Fruit fly (Drosophila melanogaster): ENCODE measurements around the gene CG5011.

CG5011 gene

DNA sequence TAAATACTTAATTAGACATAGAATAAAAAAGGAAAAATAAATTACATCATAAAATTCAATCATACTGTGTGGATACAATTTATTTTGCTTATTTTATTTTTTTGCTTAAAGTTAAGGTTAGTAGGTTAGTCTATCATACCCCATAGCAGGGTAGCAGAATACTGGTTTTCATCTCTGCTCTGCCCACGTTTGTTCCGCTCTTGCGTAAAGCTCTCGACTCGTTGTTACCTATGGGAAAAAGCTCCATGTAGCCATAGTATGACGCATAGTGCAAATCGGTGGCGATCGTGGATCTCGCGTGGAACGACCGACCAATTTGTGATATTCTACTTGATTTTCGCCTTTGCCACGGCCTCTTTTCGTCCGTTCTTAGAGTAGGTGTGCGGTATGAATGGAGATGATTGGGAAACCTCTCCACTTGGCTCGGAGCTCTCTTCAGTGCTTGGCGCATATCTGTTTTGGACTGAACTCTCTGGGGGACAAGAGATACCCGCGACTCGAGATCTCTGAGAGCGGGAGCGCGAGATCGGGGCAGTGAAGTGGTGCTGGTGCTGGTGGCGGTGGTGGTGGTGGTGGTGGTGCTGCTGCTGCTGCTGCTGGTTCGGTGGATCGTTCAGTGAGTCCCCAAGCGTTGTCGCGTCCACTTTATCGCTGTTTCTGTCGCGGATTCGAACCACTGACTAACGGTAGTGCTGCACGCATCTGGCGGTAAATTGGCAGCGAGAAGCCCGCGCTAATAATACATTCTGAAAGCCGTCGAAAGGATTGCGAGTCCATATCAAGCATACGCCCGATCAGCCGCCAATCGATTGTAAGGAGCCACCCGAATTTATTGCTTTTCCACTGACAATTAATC is 14.6 kb upstream of the CG5011 start, which contains the start of gene CG5001 (continued):
- TF ChIP-seq MESR4 (GFP tag; optimal IDR thresholded peaks at IDR 0.05): no peak
- peak; percentile 63; the same call in 1 of the 2 replicates for TF ChIP-seq danr (GFP tag; IDR thresholded peaks at IDR 0.05)
- TF ChIP-seq Ets97D (GFP tag; optimal IDR thresholded peaks at IDR 0.05): peak; percentile 34
- peak; percentile 94 for TF ChIP-seq Rfx (GFP tag; IDR thresholded peaks at IDR 0.05)
- peak; percentile 57 for TF ChIP-seq Hand (GFP tag; optimal IDR thresholded peaks at IDR 0.05)
- TF ChIP-seq CG12155 (GFP tag; optimal IDR thresholded peaks at IDR 0.05): peak; percentile 83
- TF ChIP-seq sima (GFP tag; optimal IDR thresholded peaks at IDR 0.05): peak; percentile 7
- TF ChIP-seq Hmx (GFP tag; optimal IDR thresholded peaks at IDR 0.05): peak; percentile 26
- TF ChIP-seq croc (GFP tag; conservative IDR thresholded peaks at IDR 0.05): peak; percentile 36; the same call in 1 of the 3 replicates
- TF ChIP-seq CG3995 (GFP tag; optimal IDR thresholded peaks at IDR 0.05): peak; percentile 30
- peak; percentile 84 for TF ChIP-seq CG10366 (GFP tag; IDR thresholded peaks at IDR 0.05)
- TF ChIP-seq sna (GFP tag; IDR thresholded peaks at IDR 0.05; ENCODE audit: partially characterized antibody): peak; percentile 32; the same call in 1 of the 2 replicates
- TF ChIP-seq trh (GFP tag; optimal IDR thresholded peaks at IDR 0.05): peak; percentile 29
- peak; percentile 97 for TF ChIP-seq CG10431 (GFP tag; optimal IDR thresholded peaks at IDR 0.05)
- TF ChIP-seq Dll (GFP tag; IDR thresholded peaks at IDR 0.05; ENCODE audit: partially characterized antibody): peak; percentile 36; the same call in 1 of the 4 replicates
- peak; percentile 50 for TF ChIP-seq ERR (GFP tag; optimal IDR thresholded peaks at IDR 0.05)
- TF ChIP-seq CG4854 (GFP tag; optimal IDR thresholded peaks at IDR 0.05): peak; percentile 63
- peak; percentile 57 for TF ChIP-seq CG9609 (GFP tag; optimal IDR thresholded peaks at IDR 0.05)
- peak; percentile 89 for TF ChIP-seq grau (tag; optimal IDR thresholded peaks at IDR 0.05)
- peak; percentile 93 for TF ChIP-seq CG12391 (tag; optimal IDR thresholded peaks at IDR 0.05)
- TF ChIP-seq pan (optimal IDR thresholded peaks at IDR 0.05): no peak
- TF ChIP-seq pan (GFP tag; optimal IDR thresholded peaks at IDR 0.05 in 1 of 2, IDR thresholded peaks at IDR 0.05 in 1 of 2): peak in 1 of 2 experiments; percentile 91
- peak; percentile 75 for TF ChIP-seq CG14050 (GFP tag; IDR thresholded peaks at IDR 0.05)
- TF ChIP-seq salm (tag; optimal IDR thresholded peaks at IDR 0.05): peak; percentile 74
- peak; percentile 76 for TF ChIP-seq CG9215 (GFP tag; IDR thresholded peaks at IDR 0.05)
- no peak for TF ChIP-seq tll (GFP tag; optimal IDR thresholded peaks at IDR 0.05)
- peak; percentile 62 to 90 for TF ChIP-seq Pdp1 (GFP tag; optimal IDR thresholded peaks at IDR 0.05)
- peak; percentile 53 for TF ChIP-seq CG7786 (GFP tag; optimal IDR thresholded peaks at IDR 0.05)
- peak; percentile 84 for TF ChIP-seq Meics (GFP tag; optimal IDR thresholded peaks at IDR 0.05)
- peak; percentile 57 to 74 for TF ChIP-seq chif (GFP tag; optimal IDR thresholded peaks at IDR 0.05)
- TF ChIP-seq maf-S (GFP tag; optimal IDR thresholded peaks at IDR 0.05): peak; percentile 48
- TF ChIP-seq onecut (GFP tag; IDR thresholded peaks at IDR 0.05): peak; percentile 76
- TF ChIP-seq CTCF (GFP tag; optimal IDR thresholded peaks at IDR 0.05): peak; percentile 65
- peak; percentile 88 for TF ChIP-seq E2f1 (GFP tag; IDR thresholded peaks at IDR 0.05)
- TF ChIP-seq CG3163 (GFP tag; optimal IDR thresholded peaks at IDR 0.05): peak; percentile 66
- peak; percentile 12 for TF ChIP-seq CG4617 (GFP tag; optimal IDR thresholded peaks at IDR 0.05; ENCODE audit: borderline replicate concordance)
- no peak for TF ChIP-seq CG14965 (GFP tag; optimal IDR thresholded peaks at IDR 0.05; ENCODE audit: borderline replicate concordance)
- peak; percentile 67 for TF ChIP-seq CG18476 (GFP tag; optimal IDR thresholded peaks at IDR 0.05)
- TF ChIP-seq CG13775 (GFP tag; optimal IDR thresholded peaks at IDR 0.05): peak; percentile 61
- TF ChIP-seq CG11560 (tag; IDR thresholded peaks at IDR 0.05): peak; percentile 55; the same call in 2 of the 3 replicates
- peak; percentile 80 for TF ChIP-seq CG6765 (GFP tag; optimal IDR thresholded peaks at IDR 0.05)
- peak; percentile 89 for TF ChIP-seq CG6689 (GFP tag; IDR thresholded peaks at IDR 0.05)
- peak; percentile 34 for TF ChIP-seq crc (GFP tag; optimal IDR thresholded peaks at IDR 0.05)
- TF ChIP-seq CG5245 (GFP tag; optimal IDR thresholded peaks at IDR 0.05): peak; percentile 82
- TF ChIP-seq gce (GFP tag; IDR thresholded peaks at IDR 0.05): peak; percentile 89
- TF ChIP-seq Sin3A (optimal IDR thresholded peaks at IDR 0.05): no peak
- peak; percentile 63; the same call in 1 of the 3 replicates for TF ChIP-seq ken (GFP tag; IDR thresholded peaks at IDR 0.05)
- TF ChIP-seq CG31224 (GFP tag; IDR thresholded peaks at IDR 0.05): peak; percentile 80
- TF ChIP-seq al (GFP tag; IDR thresholded peaks at IDR 0.05): peak; percentile 82
- peak; percentile 73 for TF ChIP-seq CG5180 (GFP tag; optimal IDR thresholded peaks at IDR 0.05)

All from whole organism, embryonic.